Fruit fly (Drosophila melanogaster): ENCODE results near the gene GC2.

The GC2 gene

dm6 chr3R:12010202-12010824, 38.8 kb downstream of the GC2 start, which contains the start of the genes KLHL18 and GCC185:
Gene KLHL18 (minus strand): TSS chr3R:12010434.
Gene GCC185 (plus strand): TSS chr3R:12010772.
- TF ChIP-seq CG4496 (GFP tag; IDR thresholded peaks at IDR 0.05) (peak; percentile 54; the same call in 1 of the 3 replicates), Pif1B (GFP tag; optimal IDR thresholded peaks at IDR 0.05) (no peak), CG34367 (tag; optimal IDR thresholded peaks at IDR 0.05) (peak; percentile 54), EcR (GFP tag; optimal IDR thresholded peaks at IDR 0.05) (peak; percentile 9), Ets98B (GFP tag; IDR thresholded peaks at IDR 0.05) (no peak; the same call in 1 of the 2 replicates), rn (GFP tag; IDR thresholded peaks at IDR 0.05) (peak; percentile 57; the same call in 1 of the 2 replicates), fd96Ca (GFP tag; IDR thresholded peaks at IDR 0.05) (no peak), CG17806 (tag; optimal IDR thresholded peaks at IDR 0.05) (peak; percentile 61), CG15710 (tag; optimal IDR thresholded peaks at IDR 0.05) (peak; percentile 74), Snoo (tag; optimal IDR thresholded peaks at IDR 0.05) (peak; percentile 67), CG10348 (GFP tag; IDR thresholded peaks at IDR 0.05) (peak; percentile 46; the same call in 1 of the 2 replicates), CG13204 (GFP tag; optimal IDR thresholded peaks at IDR 0.05) (no peak), CG8159 (tag; optimal IDR thresholded peaks at IDR 0.05) (peak; percentile 82), CG9948 (tag; optimal IDR thresholded peaks at IDR 0.05) (peak; percentile 77)

- peak; percentile 54 for TF ChIP-seq CG15710 (tag; optimal IDR thresholded peaks at IDR 0.05)
- TF ChIP-seq CG17806 (tag; optimal IDR thresholded peaks at IDR 0.05): peak; percentile 32
- no peak for TF ChIP-seq CG9948 (tag; optimal IDR thresholded peaks at IDR 0.05)
- TF ChIP-seq CG32121 (GFP tag; IDR thresholded peaks at IDR 0.05): peak; percentile 21; the same call in 1 of the 2 replicates
- TF ChIP-seq gl (tag; optimal IDR thresholded peaks at IDR 0.05): no peak
- no peak for TF ChIP-seq Snoo (tag; optimal IDR thresholded peaks at IDR 0.05)
- TF ChIP-seq Pif1B (GFP tag; optimal IDR thresholded peaks at IDR 0.05): peak; percentile 14
- TF ChIP-seq CG34367 (tag; optimal IDR thresholded peaks at IDR 0.05): no peak
Measured at dm6 chr3R:12016828-12017280, 45.4 kb downstream of the GC2 start, which contains the start of the genes DCAF12 and Spt3. Gene DCAF12 (minus strand): TSS chr3R:12017031. Gene Spt3 (plus strand): TSS chr3R:12017156.

- TF ChIP-seq Ets98B (GFP tag; IDR thresholded peaks at IDR 0.05) (no peak), CG10348 (GFP tag; IDR thresholded peaks at IDR 0.05) (no peak), CG34367 (tag; optimal IDR thresholded peaks at IDR 0.05) (no peak), EcR (GFP tag; optimal IDR thresholded peaks at IDR 0.05) (no peak), CG14655 (GFP tag; optimal IDR thresholded peaks at IDR 0.05) (no peak), Snoo (tag; optimal IDR thresholded peaks at IDR 0.05) (no peak), Pif1B (GFP tag; optimal IDR thresholded peaks at IDR 0.05) (no peak), rn (GFP tag; IDR thresholded peaks at IDR 0.05) (no peak), D1 (tag; optimal IDR thresholded peaks at IDR 0.05) (no peak), CG8301 (tag; optimal IDR thresholded peaks at IDR 0.05) (no peak), fd96Ca (GFP tag; IDR thresholded peaks at IDR 0.05) (no peak), CG15710 (tag; optimal IDR thresholded peaks at IDR 0.05) (no peak), Pif1A (GFP tag; optimal IDR thresholded peaks at IDR 0.05) (no peak), CG4496 (GFP tag; IDR thresholded peaks at IDR 0.05) (no peak), CG9948 (tag; optimal IDR thresholded peaks at IDR 0.05) (no peak), CG32121 (GFP tag; IDR thresholded peaks at IDR 0.05) (no peak), CG17806 (tag; optimal IDR thresholded peaks at IDR 0.05) (no peak), CG8159 (tag; optimal IDR thresholded peaks at IDR 0.05) (no peak)
Measured at dm6 chr3R:12020987-12021386, 49.5 kb downstream of the GC2 start.
